Fruit fly (Drosophila melanogaster) whole organism, prepupa: Measurements from ENCODE around the gene CG34428.

ENCODE experiments used
- Blimp-1 ChIP-seq: fragments of 200-800 bp; sonication (Bioruptor generic); optimal IDR thresholded peaks from 3 replicates; lab custom pipeline; 2017; ENCODE audit warnings: missing biosample characterization, missing genetic modification characterization, mild to moderate bottlenecking, moderate library complexity, missing genetic modification reagents
- CG11762 ChIP-seq: fragments of 200-800 bp; sonication (Bioruptor generic); optimal IDR thresholded peaks from 3 replicates; lab custom pipeline; 2016; ENCODE audit warnings: missing biosample characterization, missing genetic modification characterization; ENCODE audit not compliant: insufficient read depth
- CG1621 ChIP-seq: fragments of 200-800 bp; sonication (Bioruptor generic); optimal IDR thresholded peaks from 3 replicates; lab custom pipeline; 2018; ENCODE audit warnings: missing biosample characterization, mild to moderate bottlenecking, missing genetic modification characterization
- CG3032 ChIP-seq: fragments of 200-800 bp; optimal IDR thresholded peaks from 2 replicates; lab custom pipeline; 2019; ENCODE audit warnings: missing biosample characterization, mild to moderate bottlenecking, missing genetic modification characterization, moderate library complexity
- CG31627 ChIP-seq: fragments of 200-800 bp; sonication (Bioruptor generic); optimal IDR thresholded peaks from 3 replicates; lab custom pipeline; 2016; ENCODE audit warnings: missing biosample characterization, missing genetic modification characterization
- CG32006 ChIP-seq: fragments of 200-800 bp; sonication (Bioruptor generic); optimal IDR thresholded peaks from 3 replicates; lab custom pipeline; 2017; ENCODE audit warnings: missing biosample characterization, mild to moderate bottlenecking, missing genetic modification characterization
- CG4318 ChIP-seq: fragments of 200-800 bp; sonication (Bioruptor generic); optimal IDR thresholded peaks from 3 replicates; lab custom pipeline; 2017; ENCODE audit warnings: missing biosample characterization, mild to moderate bottlenecking, missing genetic modification characterization
- CG6163 ChIP-seq: fragments of 200-800 bp; sonication (Bioruptor generic); IDR thresholded peaks from 3 replicates; pipeline ENCODE4 v1.3.6; 2022; ENCODE audit warnings: missing biosample characterization, missing genetic modification characterization
- CG6276 ChIP-seq: fragments of 200-800 bp; sonication (Bioruptor generic); optimal IDR thresholded peaks from 2 replicates; lab custom pipeline; 2017; ENCODE audit warnings: missing biosample characterization, mild to moderate bottlenecking, missing genetic modification characterization
- CG6792 ChIP-seq: fragments of 200-800 bp; sonication (Bioruptor generic); optimal IDR thresholded peaks from 3 replicates; lab custom pipeline; 2016; ENCODE audit warnings: missing biosample characterization, missing genetic modification characterization
- CG6854 ChIP-seq: fragments of 200-800 bp; sonication (Bioruptor generic); optimal IDR thresholded peaks from 2 replicates; lab custom pipeline; 2017; ENCODE audit warnings: missing biosample characterization, mild to moderate bottlenecking, missing genetic modification characterization
- CG7368 ChIP-seq: fragments of 200-800 bp; sonication (Bioruptor generic); optimal IDR thresholded peaks from 3 replicates; lab custom pipeline; 2016; ENCODE audit warnings: missing biosample characterization, missing genetic modification characterization
- CG8319 ChIP-seq: fragments of 200-800 bp; sonication (Bioruptor generic); optimal IDR thresholded peaks from 3 replicates; lab custom pipeline; 2016; ENCODE audit warnings: missing biosample characterization, missing genetic modification characterization
- CG8632 ChIP-seq: fragments of 200-800 bp; sonication (Bioruptor generic); optimal IDR thresholded peaks from 3 replicates; lab custom pipeline; 2016; ENCODE audit warnings: missing biosample characterization, missing genetic modification characterization
- Eip75B ChIP-seq: fragments of 200-800 bp; sonication (Bioruptor generic); optimal IDR thresholded peaks from 3 replicates; lab custom pipeline; 2016; ENCODE audit warnings: missing biosample characterization, missing genetic modification characterization
- Ets21C ChIP-seq: fragments of 200-800 bp; sonication (Bioruptor generic); optimal IDR thresholded peaks from 3 replicates; lab custom pipeline; 2016; ENCODE audit warnings: missing biosample characterization, missing genetic modification characterization
- Ets96B ChIP-seq: fragments of 200-800 bp; optimal IDR thresholded peaks from 2 replicates; lab custom pipeline; 2019; ENCODE audit warnings: missing biosample characterization, mild to moderate bottlenecking, missing genetic modification characterization, moderate library complexity
- Gug ChIP-seq: fragments of 200-800 bp; sonication (Bioruptor generic); IDR thresholded peaks from 2 replicates; pipeline ENCODE4 v1.3.6; 2022; ENCODE audit warnings: missing biosample characterization, missing genetic modification characterization
- Hr38 ChIP-seq: sonication (Bioruptor generic); optimal IDR thresholded peaks from 2 replicates; lab custom pipeline; 2016; ENCODE audit warnings: missing biosample characterization, missing genetic modification characterization
- Hr4 ChIP-seq: fragments of 200-800 bp; sonication (Bioruptor generic); optimal IDR thresholded peaks from 3 replicates; lab custom pipeline; 2016; ENCODE audit warnings: missing biosample characterization, missing genetic modification characterization
- Met ChIP-seq: fragments of 200-800 bp; sonication (Bioruptor generic); optimal IDR thresholded peaks from 3 replicates; lab custom pipeline; 2016; ENCODE audit warnings: missing biosample characterization, missing genetic modification characterization
- Sox102F ChIP-seq: fragments of 200-800 bp; sonication (Bioruptor generic); optimal IDR thresholded peaks from 2 replicates; lab custom pipeline; 2016; ENCODE audit warnings: missing biosample characterization, mild to moderate bottlenecking, missing genetic modification characterization
- Sox15 ChIP-seq: fragments of 200-800 bp; sonication (Bioruptor generic); optimal IDR thresholded peaks from 3 replicates; lab custom pipeline; 2016; ENCODE audit warnings: missing biosample characterization, missing genetic modification characterization
- achi ChIP-seq: fragments of 200-800 bp; sonication (Bioruptor generic); optimal IDR thresholded peaks from 3 replicates; lab custom pipeline; 2016; ENCODE audit warnings: missing biosample characterization, missing genetic modification characterization
- acj6 ChIP-seq: fragments of 200-800 bp; sonication (Bioruptor generic); optimal IDR thresholded peaks from 3 replicates; lab custom pipeline; 2016; ENCODE audit warnings: missing biosample characterization, missing genetic modification characterization
- dac ChIP-seq: fragments of 200-800 bp; sonication (Bioruptor generic); optimal IDR thresholded peaks from 2 replicates; lab custom pipeline; 2017; ENCODE audit warnings: missing biosample characterization, mild to moderate bottlenecking, missing genetic modification characterization
- dsx ChIP-seq: fragments of 200-800 bp; optimal IDR thresholded peaks from 3 replicates; lab custom pipeline; 2019; ENCODE audit warnings: missing biosample characterization, mild to moderate bottlenecking, missing genetic modification characterization, moderate library complexity; ENCODE audit not compliant: poor library complexity, severe bottlenecking
- eg ChIP-seq: fragments of 200-800 bp; sonication (Bioruptor generic); IDR thresholded peaks from 3 replicates; pipeline ENCODE4 v1.3.6; 2022; ENCODE audit warnings: missing biosample characterization, missing genetic modification characterization
- fd59A ChIP-seq: fragments of 200-800 bp; sonication (Bioruptor generic); optimal IDR thresholded peaks from 2 replicates; lab custom pipeline; 2017; ENCODE audit warnings: missing biosample characterization, mild to moderate bottlenecking, missing genetic modification characterization, missing genetic modification reagents
- fd85E ChIP-seq: fragments of 200-800 bp; sonication (Bioruptor generic); optimal IDR thresholded peaks from 3 replicates; lab custom pipeline; 2016; ENCODE audit warnings: missing biosample characterization, missing genetic modification characterization
- lz ChIP-seq: fragments of 200-800 bp; sonication (Bioruptor generic); optimal IDR thresholded peaks from 3 replicates; lab custom pipeline; 2016; ENCODE audit warnings: missing biosample characterization, missing genetic modification characterization
- net ChIP-seq: fragments of 200-800 bp; sonication (Bioruptor generic); optimal IDR thresholded peaks from 3 replicates; lab custom pipeline; 2016; ENCODE audit warnings: missing biosample characterization, missing genetic modification characterization
- spab ChIP-seq: fragments of 200-800 bp; sonication (Bioruptor generic); optimal IDR thresholded peaks from 2 replicates; lab custom pipeline; 2017; ENCODE audit warnings: missing biosample characterization, mild to moderate bottlenecking, missing genetic modification characterization, missing genetic modification reagents
- ss ChIP-seq, 2 experiments: fragments of 200-800 bp; sonication (Bioruptor generic); optimal IDR thresholded peaks; 2 replicates in 1 of 2; 3 replicates in 1 of 2; lab custom pipeline; 2017 to 2018; ENCODE audit warnings: mild to moderate bottlenecking in 2 of 2, missing biosample characterization in 2 of 2, missing genetic modification characterization in 2 of 2, moderate library complexity in 1 of 2
- svp ChIP-seq: fragments of 200-800 bp; sonication (Bioruptor generic); peaks from one replicate; lab custom pipeline; 2016; ENCODE audit warnings: missing biosample characterization, missing genetic modification characterization
- topi ChIP-seq: fragments of 200-800 bp; sonication (Bioruptor generic); optimal IDR thresholded peaks from 3 replicates; lab custom pipeline; 2016; ENCODE audit warnings: missing biosample characterization, missing genetic modification characterization
- vri ChIP-seq: fragments of 200-800 bp; sonication (Bioruptor generic); optimal IDR thresholded peaks from 3 replicates; lab custom pipeline; 2016; ENCODE audit warnings: missing biosample characterization, mild to moderate bottlenecking, missing genetic modification characterization

The CG34428 gene

dm6 chr3L:13080418-13080817 is 18.9 kb downstream of the CG34428 start:
- no peak for TF ChIP-seq fd85E (GFP tag; lab: Kevin White, UChicago)
- TF ChIP-seq Hr38 (GFP tag; lab: Kevin White, UChicago) = no peak
- TF ChIP-seq net (GFP tag; lab: Kevin White, UChicago) = no peak
- TF ChIP-seq svp (GFP tag; lab: Kevin White, UChicago) = peak; percentile 10
- no peak for TF ChIP-seq vri (GFP tag; lab: Kevin White, UChicago)

- no peak for TF ChIP-seq Blimp-1
- TF ChIP-seq Eip75B = no peak
- TF ChIP-seq CG11762 (GFP tag; lab: Kevin White, UChicago) = no peak
- TF ChIP-seq achi (GFP tag; lab: Kevin White, UChicago) = no peak
- no peak for TF ChIP-seq CG3032 (tag; lab: Kevin White, UChicago)
- no peak for TF ChIP-seq dsx (GFP tag; lab: Kevin White, UChicago)
- TF ChIP-seq dac (GFP tag; lab: Kevin White, UChicago) = no peak
- no peak for TF ChIP-seq CG4318 (GFP tag; lab: Kevin White, UChicago)
- no peak for TF ChIP-seq Sox102F
- TF ChIP-seq Met = no peak
- no peak for TF ChIP-seq Ets21C (GFP tag; lab: Kevin White, UChicago)
- TF ChIP-seq acj6 (GFP tag; lab: Kevin White, UChicago) = no peak
- TF ChIP-seq CG6276 = no peak
- TF ChIP-seq CG8632 (GFP tag; lab: Kevin White, UChicago) = no peak
- TF ChIP-seq lz (GFP tag; lab: Kevin White, UChicago) = no peak
- TF ChIP-seq, all 60 proteins: peak for 0
Observed at dm6 chr3L:13081284-13081937, 19.9 kb downstream of the CG34428 start.

dm6 chr3L:13083432-13083831 is 21.9 kb downstream of the CG34428 start:
- TF ChIP-seq CG6163 (no peak), lz (GFP tag; lab: Kevin White, UChicago) (no peak), dac (GFP tag; lab: Kevin White, UChicago) (no peak), spab (no peak), Ets96B (tag; lab: Kevin White, UChicago) (no peak), Sox15 (GFP tag; lab: Kevin White, UChicago) (no peak), Hr4 (GFP tag; lab: Kevin White, UChicago) (no peak), CG32006 (GFP tag; lab: Kevin White, UChicago) (no peak), fd85E (GFP tag; lab: Kevin White, UChicago) (no peak), CG11762 (GFP tag; lab: Kevin White, UChicago) (no peak), CG1621 (tag; lab: Kevin White, UChicago) (no peak), Eip75B (no peak), CG6854 (no peak), CG6792 (no peak), CG6276 (no peak), acj6 (GFP tag; lab: Kevin White, UChicago) (no peak), CG3032 (tag; lab: Kevin White, UChicago) (no peak), CG8319 (no peak), CG4318 (GFP tag; lab: Kevin White, UChicago) (no peak), vri (GFP tag; lab: Kevin White, UChicago) (no peak)

dm6 chr3L:13084477-13084876 is 22.9 kb downstream of the CG34428 start:
- TF ChIP-seq ss (GFP tag; optimal IDR thresholded peaks at IDR 0.05; lab: Kevin White, UChicago) (no peak), CG6854 (no peak), spab (no peak), acj6 (GFP tag; lab: Kevin White, UChicago) (no peak), Sox102F (no peak), topi (no peak), fd59A (GFP tag; lab: Kevin White, UChicago) (no peak), CG8319 (no peak), fd85E (GFP tag; lab: Kevin White, UChicago) (no peak), CG31627 (GFP tag; lab: Kevin White, UChicago) (no peak), CG11762 (GFP tag; lab: Kevin White, UChicago) (no peak), Gug (GFP tag; lab: Robert Waterston, UW) (no peak), CG6276 (no peak), CG6163 (no peak), eg (GFP tag; lab: Robert Waterston, UW) (no peak), CG7368 (GFP tag; lab: Kevin White, UChicago) (no peak)
